Worm (Caenorhabditis elegans) whole organism, L4 larva: ENCODE results near the gene mrps-31.

Source experiments
- F10B5.3 ChIP-seq: sonication (generic microtip); optimal IDR thresholded peaks from 2 replicates; lab custom pipeline; 2016; ENCODE audit warnings: mild to moderate bottlenecking, missing genetic modification characterization, missing compliant biosample characterization
- aly-2 ChIP-seq: sonication (generic microtip); optimal IDR thresholded peaks from 2 replicates; lab custom pipeline; 2018; ENCODE audit warnings: missing biosample characterization, missing genetic modification characterization
- ama-1 ChIP-seq: fragments of 150-350 bp; optimal IDR thresholded peaks from 2 replicates; lab custom pipeline; 2014; ENCODE audit warnings: inconsistent platforms, mixed read lengths
- ceh-82 ChIP-seq: sonication (generic microtip); optimal IDR thresholded peaks from 2 replicates; lab custom pipeline; 2017; ENCODE audit warnings: missing biosample characterization, missing genetic modification characterization
- duxl-1 ChIP-seq: sonication (generic microtip); optimal IDR thresholded peaks from 2 replicates; lab custom pipeline; 2016; ENCODE audit warnings: mild to moderate bottlenecking, missing genetic modification characterization, moderate library complexity, missing compliant biosample characterization; ENCODE audit not compliant: poor library complexity
- egl-27 ChIP-seq: sonication (generic microtip); optimal IDR thresholded peaks from 3 replicates; lab custom pipeline; 2017; ENCODE audit warnings: missing biosample characterization, missing genetic modification reagents, missing genetic modification characterization
- lin-15B ChIP-seq: fragments of 150-350 bp; sonication (generic microtip); optimal IDR thresholded peaks from 3 replicates; lab custom pipeline; 2014; ENCODE audit warnings: missing biosample characterization, missing genetic modification characterization
- lin-38 ChIP-seq: fragments of 200-800 bp; sonication (Bioruptor generic); IDR thresholded peaks from 2 replicates; pipeline ENCODE4 v1.3.6; 2022; ENCODE audit warnings: missing genetic modification reagents, missing genetic modification characterization, missing compliant biosample characterization
- mep-1 ChIP-seq: fragments of 150-350 bp; sonication (generic microtip); optimal IDR thresholded peaks from 3 replicates; lab custom pipeline; 2014; ENCODE audit warnings: missing biosample characterization, missing genetic modification characterization
- spr-3 ChIP-seq: fragments of 200-800 bp; sonication (Bioruptor generic); optimal IDR thresholded peaks from 2 replicates; lab custom pipeline; 2018; ENCODE audit warnings: mild to moderate bottlenecking, missing genetic modification characterization, missing compliant biosample characterization
- unc-62 ChIP-seq, 3 experiments: fragments of 150-350 bp in 1 of 3; sonication (generic microtip); optimal IDR thresholded peaks in 2 of 3; peaks in 1 of 3; 1 replicate in 1 of 3; 2 replicates in 2 of 3; lab custom pipeline; 2014 to 2017; ENCODE audit warnings: missing biosample characterization in 3 of 3, missing genetic modification characterization in 3 of 3, missing genetic modification reagents in 3 of 3, missing genotype in 1 of 3

DNA sequence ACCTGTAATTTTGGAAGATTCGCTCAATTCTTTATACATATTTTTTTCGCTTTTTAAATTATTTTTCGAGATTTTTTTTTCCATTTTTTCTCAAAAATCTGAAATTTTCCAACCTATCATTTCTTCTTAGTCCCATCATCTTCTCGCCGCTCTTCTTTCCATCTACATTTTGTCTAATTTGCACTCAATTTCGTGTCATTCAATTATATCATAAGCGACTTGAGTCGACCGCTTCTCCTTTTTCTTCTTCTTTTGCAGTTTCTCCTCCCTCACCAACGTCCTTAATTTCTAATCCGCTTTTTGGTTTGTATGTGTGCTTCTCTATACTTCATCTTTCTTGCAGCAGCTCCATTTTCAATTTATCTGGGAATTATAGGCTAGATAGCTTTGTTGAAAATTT is 42.0 kb downstream of the mrps-31 start:
- no peak for TF ChIP-seq lin-15B (tag; lab: Kevin White, UChicago)
- TF ChIP-seq spr-3 (GFP tag; lab: Kevin White, UChicago), result no peak
- no peak for TF ChIP-seq mep-1 (tag; lab: Kevin White, UChicago)
- no peak for TF ChIP-seq duxl-1 (tag; lab: Kevin White, UChicago)
- TF ChIP-seq ama-1 (lab: Kevin White, UChicago), result no peak
- no peak for TF ChIP-seq aly-2
- no peak for TF ChIP-seq unc-62 (GFP tag; optimal IDR thresholded peaks at IDR 0.05 in 1 of 2; lab: Kevin White, UChicago)
- TF ChIP-seq unc-62 (tag; optimal IDR thresholded peaks at IDR 0.05; lab: Kevin White, UChicago), result no peak
- no peak for TF ChIP-seq lin-38
- no peak for TF ChIP-seq egl-27
- no peak for TF ChIP-seq F10B5.3
- no peak for TF ChIP-seq ceh-82 (tag; lab: Kevin White, UChicago)
